Fruit fly (Drosophila melanogaster) whole organism, embryonic: ENCODE measurements around the gene Peritrophin-15a.

Source experiments
- Atf3 ChIP-seq: fragments of 200-800 bp; sonication (Bioruptor generic); optimal IDR thresholded peaks from 3 replicates; lab custom pipeline; 2016; ENCODE audit warnings: missing biosample characterization, missing genetic modification characterization
- CG10147 ChIP-seq: fragments of 200-800 bp; sonication (Bioruptor generic); optimal IDR thresholded peaks from 2 replicates; lab custom pipeline; 2019; ENCODE audit warnings: missing biosample characterization, mild to moderate bottlenecking, missing genetic modification characterization, moderate library complexity
- CG10209 ChIP-seq: fragments of 200-800 bp; sonication (Bioruptor generic); optimal IDR thresholded peaks from 3 replicates; lab custom pipeline; 2017; ENCODE audit warnings: missing biosample characterization, mild to moderate bottlenecking, missing genetic modification characterization, missing genetic modification reagents
- CG10274 ChIP-seq: fragments of 200-800 bp; sonication (Bioruptor generic); optimal IDR thresholded peaks from 3 replicates; lab custom pipeline; 2017; ENCODE audit warnings: missing biosample characterization, mild to moderate bottlenecking, missing genetic modification characterization
- CG10366 ChIP-seq: fragments of 200-800 bp; sonication (Bioruptor generic); IDR thresholded peaks from 2 replicates; pipeline ENCODE4 v1.3.6; 2022; ENCODE audit warnings: missing biosample characterization, missing genetic modification characterization
- CG11560 ChIP-seq: fragments of 200-800 bp; sonication (Bioruptor generic); IDR thresholded peaks from 3 replicates; pipeline ENCODE4 v1.3.6; 2022; ENCODE audit warnings: missing biosample characterization, missing genetic modification characterization
- CG13287 ChIP-seq: fragments of 200-800 bp; sonication (Bioruptor generic); IDR thresholded peaks from 2 replicates; pipeline ENCODE4 v1.3.6; 2022; ENCODE audit warnings: missing biosample characterization, missing genetic modification characterization; ENCODE audit not compliant: partially characterized antibody
- CG14014 ChIP-seq: fragments of 200-800 bp; sonication (Bioruptor generic); IDR thresholded peaks from 2 replicates; pipeline ENCODE4 v1.3.6; 2022; ENCODE audit warnings: missing biosample characterization, missing genetic modification characterization
- CG14050 ChIP-seq: fragments of 200-800 bp; sonication (Bioruptor generic); IDR thresholded peaks from 3 replicates; pipeline ENCODE4 v1.3.6; 2022; ENCODE audit warnings: missing biosample characterization, missing genetic modification characterization
- CG17385 ChIP-seq: fragments of 200-800 bp; sonication (Bioruptor generic); optimal IDR thresholded peaks from 3 replicates; lab custom pipeline; 2018; ENCODE audit warnings: missing biosample characterization, mild to moderate bottlenecking, missing genetic modification characterization
- CG18764 ChIP-seq: fragments of 200-800 bp; sonication (Bioruptor generic); optimal IDR thresholded peaks from 3 replicates; lab custom pipeline; 2016; ENCODE audit warnings: missing biosample characterization, missing genetic modification characterization
- CG2116 ChIP-seq: fragments of 200-800 bp; sonication (Bioruptor generic); optimal IDR thresholded peaks from 3 replicates; lab custom pipeline; 2018; ENCODE audit warnings: missing biosample characterization, mild to moderate bottlenecking, missing genetic modification characterization
- CG32772 ChIP-seq: fragments of 200-800 bp; sonication (Bioruptor generic); IDR thresholded peaks from 2 replicates; pipeline ENCODE4 v1.3.6; 2022; ENCODE audit warnings: missing biosample characterization, missing genetic modification characterization
- CG3281 ChIP-seq: fragments of 200-800 bp; sonication (Bioruptor generic); optimal IDR thresholded peaks from 3 replicates; lab custom pipeline; 2017; ENCODE audit warnings: missing biosample characterization, mild to moderate bottlenecking, missing genetic modification characterization
- CG3407 ChIP-seq: fragments of 200-800 bp; sonication (Bioruptor generic); optimal IDR thresholded peaks from 2 replicates; lab custom pipeline; 2018; ENCODE audit warnings: missing biosample characterization, mild to moderate bottlenecking, missing genetic modification characterization
- CG34224 ChIP-seq: fragments of 200-800 bp; sonication (Bioruptor generic); IDR thresholded peaks from 3 replicates; pipeline ENCODE4 v1.3.6; 2022; ENCODE audit warnings: missing biosample characterization, missing genetic modification characterization; ENCODE audit not compliant: partially characterized antibody
- CG4282 ChIP-seq: fragments of 200-800 bp; sonication (Bioruptor generic); optimal IDR thresholded peaks from 2 replicates; lab custom pipeline; 2016; ENCODE audit warnings: missing biosample characterization, missing genetic modification characterization
- CG4328 ChIP-seq: fragments of 200-800 bp; sonication (Bioruptor generic); optimal IDR thresholded peaks from 3 replicates; lab custom pipeline; 2017; ENCODE audit warnings: missing biosample characterization, missing genetic modification reagents, missing genetic modification characterization
- CG6254 ChIP-seq: fragments of 200-800 bp; sonication (Bioruptor generic); optimal IDR thresholded peaks from 3 replicates; lab custom pipeline; 2017; ENCODE audit warnings: mild to moderate bottlenecking, missing biosample characterization, missing genetic modification reagents, missing genetic modification characterization
- CG6689 ChIP-seq: fragments of 200-800 bp; sonication (Bioruptor generic); IDR thresholded peaks from 2 replicates; pipeline ENCODE4 v1.3.6; 2022; ENCODE audit warnings: missing biosample characterization, missing genetic modification characterization
- CG7786 ChIP-seq: fragments of 200-800 bp; sonication (Bioruptor generic); optimal IDR thresholded peaks from 2 replicates; lab custom pipeline; 2016; ENCODE audit warnings: missing biosample characterization, missing genetic modification characterization
- CG7987 ChIP-seq: fragments of 200-800 bp; sonication (Bioruptor generic); optimal IDR thresholded peaks from 2 replicates; lab custom pipeline; 2018; ENCODE audit warnings: missing biosample characterization, mild to moderate bottlenecking, missing genetic modification characterization, moderate library complexity
- CG8765 ChIP-seq: fragments of 200-800 bp; sonication (Bioruptor generic); IDR thresholded peaks from 2 replicates; pipeline ENCODE4 v1.3.6; 2022; ENCODE audit warnings: missing biosample characterization, missing genetic modification characterization
- CG8924 ChIP-seq: fragments of 200-800 bp; optimal IDR thresholded peaks from 3 replicates; lab custom pipeline; 2019; ENCODE audit warnings: missing biosample characterization, mild to moderate bottlenecking, missing genetic modification characterization, moderate library complexity
- CG9437 ChIP-seq: fragments of 200-800 bp; sonication (Bioruptor generic); optimal IDR thresholded peaks from 2 replicates; lab custom pipeline; 2018; ENCODE audit warnings: missing biosample characterization, mild to moderate bottlenecking, missing genetic modification characterization
- Chrac-16 ChIP-seq: fragments of 200-800 bp; sonication (Bioruptor generic); optimal IDR thresholded peaks from 3 replicates; lab custom pipeline; 2016; ENCODE audit warnings: missing biosample characterization, missing genetic modification characterization
- Dp ChIP-seq: fragments of 200-800 bp; sonication (Bioruptor generic); optimal IDR thresholded peaks from 2 replicates; lab custom pipeline; 2018; ENCODE audit warnings: missing biosample characterization, mild to moderate bottlenecking, missing genetic modification characterization, moderate library complexity
- GATAe ChIP-seq: fragments of 200-800 bp; sonication (Bioruptor generic); conservative IDR thresholded peaks from 2 replicates; pipeline ENCODE4 v1.3.6; 2022; ENCODE audit warnings: missing biosample characterization, missing genetic modification characterization
- H15 ChIP-seq: fragments of 200-800 bp; sonication (Bioruptor generic); IDR thresholded peaks from 3 replicates; pipeline ENCODE4 v1.3.6; 2022; ENCODE audit warnings: missing biosample characterization, missing genetic modification characterization
- HLH3B ChIP-seq: fragments of 200-800 bp; sonication (Bioruptor generic); IDR thresholded peaks from 2 replicates; pipeline ENCODE4 v1.3.6; 2022; ENCODE audit warnings: missing biosample characterization, missing genetic modification characterization
- Hand ChIP-seq: fragments of 200-800 bp; sonication (Bioruptor generic); optimal IDR thresholded peaks from 2 replicates; lab custom pipeline; 2017; ENCODE audit warnings: mild to moderate bottlenecking, missing biosample characterization, missing genetic modification reagents, missing genetic modification characterization
- Hr3 ChIP-seq: fragments of 200-800 bp; sonication (Bioruptor generic); optimal IDR thresholded peaks from 3 replicates; lab custom pipeline; 2016; ENCODE audit warnings: missing biosample characterization, missing genetic modification characterization
- Lim3 ChIP-seq: fragments of 200-800 bp; sonication (Bioruptor generic); IDR thresholded peaks from 2 replicates; pipeline ENCODE4 v1.3.6; 2022; ENCODE audit warnings: missing biosample characterization, missing genetic modification characterization
- Max ChIP-seq: fragments of 200-800 bp; sonication (Bioruptor generic); optimal IDR thresholded peaks from 2 replicates; lab custom pipeline; 2016; ENCODE audit warnings: missing biosample characterization, mild to moderate bottlenecking, missing genetic modification characterization
- Neu2 ChIP-seq: fragments of 200-800 bp; sonication (Bioruptor generic); optimal IDR thresholded peaks from 3 replicates; lab custom pipeline; 2016; ENCODE audit warnings: missing biosample characterization, missing genetic modification characterization, borderline replicate concordance
- Six4 ChIP-seq: fragments of 200-800 bp; sonication (Bioruptor generic); optimal IDR thresholded peaks from 2 replicates; lab custom pipeline; 2016; ENCODE audit warnings: missing biosample characterization, missing genetic modification characterization
- Sox102F ChIP-seq: fragments of 200-800 bp; sonication (Bioruptor generic); optimal IDR thresholded peaks from 2 replicates; lab custom pipeline; 2018; ENCODE audit warnings: missing biosample characterization, mild to moderate bottlenecking, missing genetic modification characterization, moderate library complexity
- al ChIP-seq: fragments of 200-800 bp; sonication (Bioruptor generic); IDR thresholded peaks from 2 replicates; pipeline ENCODE4 v1.3.6; 2022; ENCODE audit warnings: missing biosample characterization, missing genetic modification characterization
- ash1 ChIP-seq: fragments of 200-800 bp; sonication (Bioruptor generic); optimal IDR thresholded peaks from 2 replicates; lab custom pipeline; 2018; ENCODE audit warnings: missing biosample characterization, mild to moderate bottlenecking, missing genetic modification characterization
- bcd ChIP-seq: fragments of 200-800 bp; sonication (Bioruptor generic); optimal IDR thresholded peaks from 2 replicates; lab custom pipeline; 2017; ENCODE audit warnings: missing biosample characterization, mild to moderate bottlenecking, missing genetic modification characterization
- bowl ChIP-seq: fragments of 200-800 bp; sonication (Bioruptor generic); IDR thresholded peaks from 2 replicates; pipeline ENCODE4 v1.3.6; 2022; ENCODE audit warnings: missing biosample characterization, missing genetic modification characterization
- dimm ChIP-seq: fragments of 200-800 bp; sonication (Bioruptor generic); IDR thresholded peaks from 2 replicates; pipeline ENCODE4 v1.3.6; 2022; ENCODE audit warnings: missing biosample characterization, missing genetic modification characterization
- grn ChIP-seq: fragments of 200-800 bp; sonication (Bioruptor generic); optimal IDR thresholded peaks from 3 replicates; lab custom pipeline; 2017; ENCODE audit warnings: missing biosample characterization, missing genetic modification characterization
- org-1 ChIP-seq: fragments of 200-800 bp; sonication (Bioruptor generic); optimal IDR thresholded peaks from 2 replicates; lab custom pipeline; 2017; ENCODE audit warnings: missing biosample characterization, missing genetic modification characterization
- p53 ChIP-seq: fragments of 200-800 bp; sonication (Bioruptor generic); optimal IDR thresholded peaks from 2 replicates; lab custom pipeline; 2016; ENCODE audit warnings: missing biosample characterization, missing genetic modification characterization
- salm ChIP-seq: fragments of 200-800 bp; sonication (Bioruptor generic); optimal IDR thresholded peaks from 2 replicates; lab custom pipeline; 2018; ENCODE audit warnings: missing biosample characterization, mild to moderate bottlenecking, missing genetic modification characterization
- sisA ChIP-seq: fragments of 200-800 bp; sonication (Bioruptor generic); IDR thresholded peaks from 2 replicates; pipeline ENCODE4 v1.3.6; 2022; ENCODE audit warnings: missing biosample characterization, missing genetic modification characterization
- tgo ChIP-seq: fragments of 200-800 bp; sonication (Bioruptor generic); IDR thresholded peaks from 3 replicates; pipeline ENCODE4 v1.3.6; 2022; ENCODE audit warnings: missing biosample characterization, missing genetic modification characterization
- tll ChIP-seq, 2 experiments: fragments of 200-800 bp in 1 of 2; fragments of >200 bp in 1 of 2; sonication (Bioruptor generic) in 1 of 2; optimal IDR thresholded peaks; 2 replicates each; lab custom pipeline; 2017 to 2019; ENCODE audit warnings: missing biosample characterization in 2 of 2, missing genetic modification characterization in 2 of 2, mild to moderate bottlenecking in 1 of 2, moderate library complexity in 1 of 2
- toy ChIP-seq: fragments of 200-800 bp; sonication (Bioruptor generic); IDR thresholded peaks from 2 replicates; pipeline ENCODE4 v1.3.6; 2022; ENCODE audit warnings: missing biosample characterization, missing genetic modification characterization
- trem ChIP-seq: fragments of 200-800 bp; optimal IDR thresholded peaks from 3 replicates; lab custom pipeline; 2019; ENCODE audit warnings: missing biosample characterization, mild to moderate bottlenecking, missing genetic modification characterization, moderate library complexity

Peritrophin-15a gene

DNA sequence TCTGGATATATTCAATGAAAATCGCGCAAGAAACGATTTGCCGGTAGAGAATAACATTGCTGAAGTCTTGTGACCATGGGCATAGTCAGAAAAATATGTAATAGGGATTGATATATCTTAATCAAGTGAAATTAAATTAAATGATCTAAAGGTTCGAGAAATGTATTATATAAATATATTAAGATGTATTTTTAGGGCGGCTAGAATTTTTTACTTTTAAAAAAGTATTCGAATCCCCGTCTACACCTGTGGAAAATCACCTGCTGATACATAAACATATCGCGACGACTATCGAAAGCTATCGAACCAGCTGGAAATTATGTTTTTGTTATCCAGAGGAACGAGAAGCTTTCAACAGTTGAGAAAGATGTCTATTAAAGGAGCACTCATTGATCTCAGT lies 19.2 kb downstream of the Peritrophin-15a start, which contains the start of the genes CG13390 and CG17294 (continued):
- peak; percentile 100 for TF ChIP-seq HLH3B (GFP tag; lab: Robert Waterston, UW)
- TF ChIP-seq CG14014, result peak; percentile 100
- TF ChIP-seq ash1 (GFP tag; lab: Kevin White, UChicago), result peak; percentile 98
- TF ChIP-seq H15 (GFP tag; lab: Robert Waterston, UW), result peak; percentile 100
- TF ChIP-seq grn (GFP tag; lab: Kevin White, UChicago), result peak; percentile 92
- TF ChIP-seq Hr3 (GFP tag; lab: Kevin White, UChicago), result peak; percentile 99
- TF ChIP-seq CG8765 (GFP tag; lab: Robert Waterston, UW), result peak; percentile 99
- peak; percentile 100 for TF ChIP-seq Sox102F (GFP tag; lab: Kevin White, UChicago)
- TF ChIP-seq Lim3 (GFP tag; lab: Robert Waterston, UW), result peak; percentile 98
- TF ChIP-seq CG13287 (GFP tag; lab: Robert Waterston, UW), result peak; percentile 91
- peak; percentile 100 for TF ChIP-seq tgo
- TF ChIP-seq dimm (GFP tag; lab: Robert Waterston, UW), result peak; percentile 99
- peak; percentile 99 for TF ChIP-seq Six4 (GFP tag; lab: Kevin White, UChicago)
- peak; percentile 92 for TF ChIP-seq CG2116 (GFP tag; lab: Kevin White, UChicago)
- peak; percentile 99 for TF ChIP-seq CG14050
- TF ChIP-seq CG7987, result peak; percentile 98
- peak; percentile 81 for TF ChIP-seq CG4282 (GFP tag; lab: Kevin White, UChicago)
- TF ChIP-seq tll (GFP tag; optimal IDR thresholded peaks at IDR 0.05; lab: Kevin White, UChicago), result peak in 1 of 2 experiments; percentile 84
- TF ChIP-seq p53, result peak; percentile 23
- peak; percentile 99 for TF ChIP-seq Chrac-16 (GFP tag; lab: Kevin White, UChicago)
- peak; percentile 97 for TF ChIP-seq CG3407
- TF ChIP-seq Neu2 (GFP tag; lab: Kevin White, UChicago), result peak; percentile 36
- peak; percentile 100 for TF ChIP-seq sisA
- peak; percentile 99 for TF ChIP-seq salm (tag; lab: Kevin White, UChicago)
- peak; percentile 100 for TF ChIP-seq CG3281 (GFP tag; lab: Kevin White, UChicago)
- TF ChIP-seq CG10147 (GFP tag; lab: Kevin White, UChicago), result peak; percentile 99
- peak; percentile 92 for TF ChIP-seq CG34224 (GFP tag; lab: Robert Waterston, UW)
- TF ChIP-seq CG18764 (GFP tag; lab: Kevin White, UChicago), result peak; percentile 99
- peak; percentile 95 for TF ChIP-seq CG11560 (tag; lab: Robert Waterston, UW)
- TF ChIP-seq CG10274 (GFP tag; lab: Kevin White, UChicago), result peak; percentile 94
- peak; percentile 99 for TF ChIP-seq CG10209 (GFP tag; lab: Kevin White, UChicago)
- TF ChIP-seq Atf3 (GFP tag; lab: Kevin White, UChicago), result peak; percentile 92
- peak; percentile 99 for TF ChIP-seq GATAe
- peak; percentile 99 for TF ChIP-seq bowl (GFP tag; lab: Robert Waterston, UW)
- peak; percentile 99 for TF ChIP-seq CG6689 (GFP tag; lab: Robert Waterston, UW)
- TF ChIP-seq CG17385, result peak; percentile 99
- peak; percentile 99 for TF ChIP-seq Max (GFP tag; lab: Kevin White, UChicago)
- peak; percentile 99 for TF ChIP-seq CG10366 (GFP tag; lab: Robert Waterston, UW)
- TF ChIP-seq toy (GFP tag; lab: Robert Waterston, UW), result peak; percentile 99
- peak; percentile 99 for TF ChIP-seq bcd
- TF ChIP-seq CG4328 (GFP tag; lab: Kevin White, UChicago), result peak; percentile 99
- peak; percentile 97 for TF ChIP-seq trem (tag; lab: Kevin White, UChicago)
- TF ChIP-seq CG8924 (tag; lab: Kevin White, UChicago), result peak; percentile 100
- peak; percentile 98 for TF ChIP-seq org-1
- TF ChIP-seq Hand (GFP tag; lab: Kevin White, UChicago), result peak; percentile 99
- peak; percentile 100 for TF ChIP-seq al
- peak; percentile 95 for TF ChIP-seq CG9437 (GFP tag; lab: Kevin White, UChicago)
- TF ChIP-seq CG6254, result peak; percentile 97
- peak; percentile 91 for TF ChIP-seq CG7786 (GFP tag; lab: Kevin White, UChicago)
- peak; percentile 100 for TF ChIP-seq CG32772 (GFP tag; lab: Robert Waterston, UW)
- peak; percentile 54 for TF ChIP-seq Dp (GFP tag; lab: Kevin White, UChicago)
